Worm (Caenorhabditis elegans) whole organism, late embryonic: ENCODE measurements around the gene cdh-1.

ENCODE experiments used
- elt-2 ChIP-seq: sonication (generic microtip); optimal IDR thresholded peaks from 2 replicates; lab custom pipeline; 2016; ENCODE audit warnings: missing genetic modification reagents, missing genetic modification characterization, missing compliant biosample characterization
- tbx-2 ChIP-seq: sonication (generic microtip); optimal IDR thresholded peaks from 2 replicates; lab custom pipeline; 2016; ENCODE audit warnings: missing genetic modification characterization, missing compliant biosample characterization

- TF ChIP-seq elt-2 (tag; lab: Kevin White, UChicago), result peak; percentile 76
- no peak for TF ChIP-seq tbx-2 (tag; lab: Kevin White, UChicago)
These were observed 70.2 kb downstream of the cdh-1 start for ce11 chrIII:2980927-2981326.
